Worm (Caenorhabditis elegans): Measurements from ENCODE around the gene ugt-10.

The ugt-10 gene

ce11 chrV:4870627-4871026 lies 29.3 kb downstream of the ugt-10 start:
- TF ChIP-seq pha-4 (tag; optimal IDR thresholded peaks at IDR 0.05) (no peak), sea-2 (GFP tag; IDR thresholded peaks at IDR 0.05) (no peak), B0019.2 (GFP tag; conservative IDR thresholded peaks at IDR 0.05) (no peak), unc-62 (GFP tag; optimal IDR thresholded peaks at IDR 0.05) (no peak), ama-1 (optimal IDR thresholded peaks at IDR 0.05) (no peak), ama-1 (GFP tag; optimal IDR thresholded peaks at IDR 0.05) (no peak), nfya-2 (GFP tag; IDR thresholded peaks at IDR 0.05) (no peak), ceh-79 (tag; optimal IDR thresholded peaks at IDR 0.05) (no peak), snpc-3.4 (tag; optimal IDR thresholded peaks at IDR 0.05) (no peak), ztf-28 (GFP tag; IDR thresholded peaks at IDR 0.05) (no peak), ztf-18 (tag; optimal IDR thresholded peaks at IDR 0.05) (no peak)

ce11 chrV:4868698-4869097 lies 31.2 kb downstream of the ugt-10 start:
- TF ChIP-seq akir-1 (GFP tag; optimal IDR thresholded peaks at IDR 0.05), result no peak
- TF ChIP-seq xnd-1 (tag; optimal IDR thresholded peaks at IDR 0.05), result no peak
- no peak for TF ChIP-seq snpc-1.1 (tag; optimal IDR thresholded peaks at IDR 0.05; ENCODE audit: insufficient read depth)
- TF ChIP-seq ztf-25 (GFP tag; IDR thresholded peaks at IDR 0.05), result no peak
- TF ChIP-seq gei-17 (GFP tag; optimal IDR thresholded peaks at IDR 0.05), result no peak
- no peak for TF ChIP-seq tbp1 (GFP tag; optimal IDR thresholded peaks at IDR 0.05)
- no peak for TF ChIP-seq atf-7 (tag; optimal IDR thresholded peaks at IDR 0.05)
- TF ChIP-seq nhr-27 (tag; optimal IDR thresholded peaks at IDR 0.05), result no peak
- TF ChIP-seq cebp-2 (GFP tag; IDR thresholded peaks at IDR 0.05), result no peak
- TF ChIP-seq ztf-18 (tag; optimal IDR thresholded peaks at IDR 0.05), result no peak
- no peak for TF ChIP-seq rpc-1 (optimal IDR thresholded peaks at IDR 0.05)
- TF ChIP-seq rpc-1 (tag; optimal IDR thresholded peaks at IDR 0.05), result no peak
- no peak for TF ChIP-seq efl-1 (GFP tag; optimal IDR thresholded peaks at IDR 0.05)
- no peak for TF ChIP-seq nfya-2 (GFP tag; IDR thresholded peaks at IDR 0.05)

ce11 chrV:4867535-4867934 lies 32.4 kb downstream of the ugt-10 start:
- TF ChIP-seq madf-6 (GFP tag; IDR thresholded peaks at IDR 0.05), result no peak
- no peak for TF ChIP-seq B0019.2 (GFP tag; conservative IDR thresholded peaks at IDR 0.05)
- no peak for TF ChIP-seq C06A6.2 (GFP tag; conservative IDR thresholded peaks at IDR 0.05)
- TF ChIP-seq F57C9.4 (tag; optimal IDR thresholded peaks at IDR 0.05), result no peak
- no peak for TF ChIP-seq B0035.1 (tag; optimal IDR thresholded peaks at IDR 0.05)
- TF ChIP-seq attf-3 (GFP tag; conservative IDR thresholded peaks at IDR 0.05), result no peak

- TF ChIP-seq ztf-26 (tag; optimal IDR thresholded peaks at IDR 0.05) (no peak), egl-44 (GFP tag; IDR thresholded peaks at IDR 0.05) (no peak), ekl-4 (GFP tag; IDR thresholded peaks at IDR 0.05) (no peak)
These were observed 34.6 kb downstream of the ugt-10 start, which contains the start of gene srd-32 for ce11 chrV:4865364-4865763. TSS of gene srd-32 (plus strand) at chrV:4865664.

- TF ChIP-seq akir-1 (GFP tag; optimal IDR thresholded peaks at IDR 0.05) (no peak), Y79H2A.3 (GFP tag; conservative IDR thresholded peaks at IDR 0.05) (no peak), ceh-27 (GFP tag; optimal IDR thresholded peaks at IDR 0.05) (no peak), nhr-80 (tag; optimal IDR thresholded peaks at IDR 0.05) (no peak), hrde-1 (tag; optimal IDR thresholded peaks at IDR 0.05; ENCODE audit: borderline replicate concordance) (no peak), D2030.7 (GFP tag; IDR thresholded peaks at IDR 0.05) (no peak), nfya-2 (GFP tag; IDR thresholded peaks at IDR 0.05) (no peak), ztf-28 (GFP tag; IDR thresholded peaks at IDR 0.05) (no peak), F22D6.2 (tag; optimal IDR thresholded peaks at IDR 0.05) (no peak), nhr-120 (GFP tag; IDR thresholded peaks at IDR 0.05) (no peak), athp-1 (tag; optimal IDR thresholded peaks at IDR 0.05) (no peak), mes-4 (tag; optimal IDR thresholded peaks at IDR 0.05) (no peak)
These were observed 35.6 kb downstream of the ugt-10 start for ce11 chrV:4864330-4864729.

All from whole organism, young adult.